Worm (Caenorhabditis elegans) whole organism, late embryonic: ENCODE results near the gene F46C5.7.

Experiments
- F13H6.1 ChIP-seq: sonication (generic microtip); optimal IDR thresholded peaks from 2 replicates; lab custom pipeline; 2016; ENCODE audit warnings: missing genetic modification characterization, missing compliant biosample characterization
- T23F11.4 ChIP-seq: fragments of 200-800 bp; sonication (Bioruptor generic); optimal IDR thresholded peaks from 2 replicates; lab custom pipeline; 2018; ENCODE audit warnings: mild to moderate bottlenecking, missing genetic modification characterization, missing compliant biosample characterization
- ahr-1 ChIP-seq: sonication (generic microtip); optimal IDR thresholded peaks from 2 replicates; lab custom pipeline; 2016; ENCODE audit warnings: missing genetic modification characterization, missing compliant biosample characterization
- ama-1 ChIP-seq: fragments of 150-350 bp; optimal IDR thresholded peaks from 2 replicates; lab custom pipeline; 2014
- ceh-18 ChIP-seq: sonication (generic microtip); optimal IDR thresholded peaks from 2 replicates; lab custom pipeline; 2016; ENCODE audit warnings: missing genetic modification characterization, missing compliant biosample characterization
- ceh-2 ChIP-seq: sonication (generic microtip); optimal IDR thresholded peaks from 2 replicates; lab custom pipeline; 2016; ENCODE audit warnings: missing genotype, missing genetic modification characterization, missing compliant biosample characterization
- ceh-24 ChIP-seq: sonication (generic microtip); optimal IDR thresholded peaks from 2 replicates; lab custom pipeline; 2016; ENCODE audit warnings: mild to moderate bottlenecking, missing genetic modification characterization, missing compliant biosample characterization
- ceh-30 ChIP-seq: fragments of 150-350 bp; optimal IDR thresholded peaks from 2 replicates; lab custom pipeline; 2014; ENCODE audit warnings: missing biosample characterization, missing genetic modification characterization
- ceh-31 ChIP-seq: sonication (generic microtip); optimal IDR thresholded peaks from 2 replicates; lab custom pipeline; 2016; ENCODE audit warnings: missing genetic modification characterization, missing compliant biosample characterization
- ceh-34 ChIP-seq: sonication (generic microtip); optimal IDR thresholded peaks from 2 replicates; lab custom pipeline; 2016; ENCODE audit warnings: mild to moderate bottlenecking, missing genetic modification characterization, missing compliant biosample characterization
- ceh-45 ChIP-seq: fragments of 200-800 bp; sonication (Bioruptor generic); IDR thresholded peaks from 2 replicates; pipeline ENCODE4 v1.3.6; 2022; ENCODE audit warnings: missing genetic modification reagents, missing genetic modification characterization, missing compliant biosample characterization
- dmd-4 ChIP-seq: sonication (generic microtip); optimal IDR thresholded peaks from 2 replicates; lab custom pipeline; 2016; ENCODE audit warnings: borderline replicate concordance, missing genetic modification characterization, missing compliant biosample characterization
- dve-1 ChIP-seq: sonication (generic microtip); optimal IDR thresholded peaks from 2 replicates; lab custom pipeline; 2017; ENCODE audit warnings: antibody characterized with exemption, mild to moderate bottlenecking, missing genetic modification characterization, missing compliant biosample characterization
- elt-2 ChIP-seq: sonication (generic microtip); optimal IDR thresholded peaks from 2 replicates; lab custom pipeline; 2016; ENCODE audit warnings: missing genetic modification reagents, missing genetic modification characterization, missing compliant biosample characterization
- eyg-1 ChIP-seq: sonication (generic microtip); optimal IDR thresholded peaks from 2 replicates; lab custom pipeline; 2016; ENCODE audit warnings: missing genotype, missing genetic modification characterization, missing compliant biosample characterization
- fax-1 ChIP-seq: sonication (generic microtip); optimal IDR thresholded peaks from 2 replicates; lab custom pipeline; 2016; ENCODE audit warnings: missing genotype, missing genetic modification characterization, missing compliant biosample characterization
- hlh-30 ChIP-seq: sonication (generic microtip); optimal IDR thresholded peaks from 2 replicates; lab custom pipeline; 2017; ENCODE audit warnings: antibody characterized with exemption, missing genetic modification characterization, missing compliant biosample characterization; ENCODE audit not compliant: insufficient read depth
- hlh-6 ChIP-seq: sonication (generic microtip); optimal IDR thresholded peaks from 2 replicates; lab custom pipeline; 2016; ENCODE audit warnings: missing genotype, missing genetic modification characterization, missing compliant biosample characterization
- lin-11 ChIP-seq: fragments of 200-800 bp; sonication (Bioruptor generic); optimal IDR thresholded peaks from 2 replicates; lab custom pipeline; 2018; ENCODE audit warnings: mild to moderate bottlenecking, missing genetic modification characterization, missing compliant biosample characterization
- madf-2 ChIP-seq: sonication (generic microtip); optimal IDR thresholded peaks from 2 replicates; lab custom pipeline; 2017; ENCODE audit warnings: missing genetic modification characterization, missing compliant biosample characterization
- nfya-1 ChIP-seq: sonication (generic microtip); optimal IDR thresholded peaks from 2 replicates; lab custom pipeline; 2017; ENCODE audit warnings: missing genetic modification characterization, mild to moderate bottlenecking, missing compliant biosample characterization, antibody characterized with exemption, moderate library complexity
- npax-4 ChIP-seq: sonication (generic microtip); optimal IDR thresholded peaks from 2 replicates; lab custom pipeline; 2016; ENCODE audit warnings: missing genetic modification characterization, missing compliant biosample characterization
- pax-1 ChIP-seq: fragments of 150-350 bp; optimal IDR thresholded peaks from 2 replicates; lab custom pipeline; 2014; ENCODE audit warnings: missing biosample characterization, missing genetic modification characterization
- pha-2 ChIP-seq: sonication (generic microtip); optimal IDR thresholded peaks from 2 replicates; lab custom pipeline; 2017; ENCODE audit warnings: mild to moderate bottlenecking, missing genetic modification characterization, missing compliant biosample characterization
- pqm-1 ChIP-seq: sonication (generic microtip); optimal IDR thresholded peaks from 2 replicates; lab custom pipeline; 2016; ENCODE audit warnings: missing genetic modification characterization, missing compliant biosample characterization
- pros-1 ChIP-seq: fragments of 150-350 bp; optimal IDR thresholded peaks from 2 replicates; lab custom pipeline; 2014; ENCODE audit warnings: missing biosample characterization, missing genetic modification reagents, missing genetic modification characterization
- ref-2 ChIP-seq: sonication (generic microtip); optimal IDR thresholded peaks from 2 replicates; lab custom pipeline; 2016; ENCODE audit warnings: missing genetic modification characterization, missing compliant biosample characterization
- sdc-2 ChIP-seq: sonication (generic microtip); optimal IDR thresholded peaks from 2 replicates; lab custom pipeline; 2016; ENCODE audit warnings: missing genotype, missing genetic modification characterization, missing compliant biosample characterization
- sox-2 ChIP-seq: fragments of 200-800 bp; sonication (Bioruptor generic); IDR thresholded peaks from 2 replicates; pipeline ENCODE4 v1.3.6; 2022; ENCODE audit warnings: missing genetic modification reagents, missing genetic modification characterization, missing compliant biosample characterization
- sox-4 ChIP-seq: sonication (generic microtip); optimal IDR thresholded peaks from 2 replicates; lab custom pipeline; 2017; ENCODE audit warnings: mild to moderate bottlenecking, missing genetic modification characterization, inconsistent platforms, missing compliant biosample characterization
- syd-9 ChIP-seq: sonication (generic microtip); optimal IDR thresholded peaks from 2 replicates; lab custom pipeline; 2016; ENCODE audit warnings: mild to moderate bottlenecking, missing genetic modification characterization, moderate library complexity, missing compliant biosample characterization
- tbx-2 ChIP-seq: sonication (generic microtip); optimal IDR thresholded peaks from 2 replicates; lab custom pipeline; 2016; ENCODE audit warnings: missing genetic modification characterization, missing compliant biosample characterization
- tbx-7 ChIP-seq: sonication (generic microtip); optimal IDR thresholded peaks from 2 replicates; lab custom pipeline; 2016; ENCODE audit warnings: missing genotype, missing genetic modification characterization, missing compliant biosample characterization
- ttx-3 ChIP-seq: sonication (generic microtip); optimal IDR thresholded peaks from 2 replicates; lab custom pipeline; 2016; ENCODE audit warnings: missing genetic modification reagents, missing genetic modification characterization, missing compliant biosample characterization
- unc-3 ChIP-seq, 2 experiments: fragments of 200-800 bp in 1 of 2; sonication (Bioruptor generic) in 1 of 2; sonication (generic microtip) in 1 of 2; conservative IDR thresholded peaks in 1 of 2; optimal IDR thresholded peaks in 1 of 2; 2 replicates each; pipeline versions ENCODE4 v1.3.6 to Lab custom; 2016 to 2022; ENCODE audit warnings: missing compliant biosample characterization in 2 of 2, missing genetic modification characterization in 2 of 2, missing genetic modification reagents in 1 of 2
- unc-55 ChIP-seq: sonication (generic microtip); optimal IDR thresholded peaks from 2 replicates; lab custom pipeline; 2017; ENCODE audit warnings: missing biosample characterization, missing genetic modification reagents, missing genetic modification characterization
- unc-86 ChIP-seq: sonication (generic microtip); optimal IDR thresholded peaks from 2 replicates; lab custom pipeline; 2016; ENCODE audit warnings: missing genetic modification characterization, missing compliant biosample characterization
- zip-5 ChIP-seq: sonication (generic microtip); optimal IDR thresholded peaks from 2 replicates; lab custom pipeline; 2016; ENCODE audit warnings: missing genetic modification characterization, missing compliant biosample characterization
- ztf-16 ChIP-seq: sonication (generic microtip); optimal IDR thresholded peaks from 2 replicates; lab custom pipeline; 2017; ENCODE audit warnings: missing genetic modification characterization, missing compliant biosample characterization

Gene F46C5.7

ce11 chrII:8839025-8839424, at the start of gene F46C5.7:
Gene F46C5.7, plus strand, starts transcription at chrII:8839325.
- no peak for TF ChIP-seq npax-4
- no peak for TF ChIP-seq syd-9
- TF ChIP-seq lin-11, result no peak
- no peak for TF ChIP-seq zip-5 (tag; lab: Kevin White, UChicago)
- TF ChIP-seq eyg-1 (tag; lab: Kevin White, UChicago), result no peak
- no peak for TF ChIP-seq sox-2 (GFP tag; lab: Robert Waterston, UW)
- no peak for TF ChIP-seq nfya-1
- TF ChIP-seq ceh-24 (tag; lab: Kevin White, UChicago), result no peak
- no peak for TF ChIP-seq ceh-2 (tag; lab: Kevin White, UChicago)
- no peak for TF ChIP-seq ztf-16
- TF ChIP-seq sdc-2, result no peak

- TF ChIP-seq ceh-18, result no peak
- TF ChIP-seq unc-55 (GFP tag; lab: Kevin White, UChicago), result no peak
- no peak for TF ChIP-seq dmd-4
- TF ChIP-seq ama-1 (lab: Kevin White, UChicago), result peak; percentile 75
- TF ChIP-seq pros-1, result no peak
- TF ChIP-seq unc-86 (tag; lab: Kevin White, UChicago), result no peak
- no peak for TF ChIP-seq ceh-31 (tag; lab: Kevin White, UChicago)
- peak; percentile 31 for TF ChIP-seq elt-2
- TF ChIP-seq ceh-45 (GFP tag; lab: Robert Waterston, UW), result 0 out of 2 replicates have a peak, but pooled peaks have one; percentile 12
- no peak for TF ChIP-seq fax-1 (tag; lab: Kevin White, UChicago)
- no peak for TF ChIP-seq pqm-1
Measured at ce11 chrII:8789828-8790558, 49.1 kb upstream of the F46C5.7 start, which contains the start of gene F07H5.13. Gene F07H5.13, plus strand, starts transcription at chrII:8790557.

ce11 chrII:8792640-8793039, 46.5 kb upstream of the F46C5.7 start, which contains the start of gene idpa-2:
Gene idpa-2, minus strand, starts transcription at chrII:8792740.
- TF ChIP-seq pax-1 (tag; lab: Kevin White, UChicago), result no peak
- TF ChIP-seq, all 69 proteins: peak for 0

ce11 chrII:8794072-8794471, 45.1 kb upstream of the F46C5.7 start, which contains the start of gene F07H5.7:
Gene F07H5.7, minus strand, starts transcription at chrII:8794172.
- TF ChIP-seq madf-2 (tag; lab: Kevin White, UChicago), result no peak
- no peak for TF ChIP-seq tbx-2 (tag; lab: Kevin White, UChicago)
- no peak for TF ChIP-seq ttx-3 (tag; lab: Kevin White, UChicago)
- TF ChIP-seq ahr-1, result no peak
- no peak for TF ChIP-seq tbx-7 (tag; lab: Kevin White, UChicago)
- no peak for TF ChIP-seq ref-2 (tag; lab: Kevin White, UChicago)
- no peak for TF ChIP-seq T23F11.4
- TF ChIP-seq sox-4 (tag; lab: Kevin White, UChicago), result no peak
- no peak for TF ChIP-seq hlh-30 (tag; lab: Kevin White, UChicago)
- TF ChIP-seq eyg-1 (tag; lab: Kevin White, UChicago), result no peak
- TF ChIP-seq unc-3 (GFP tag; conservative IDR thresholded peaks at IDR 0.05; lab: Robert Waterston, UW), result no peak
- TF ChIP-seq unc-3 (tag; optimal IDR thresholded peaks at IDR 0.05; lab: Kevin White, UChicago), result no peak
- no peak for TF ChIP-seq F13H6.1
- TF ChIP-seq dve-1 (tag; lab: Kevin White, UChicago), result no peak
- no peak for TF ChIP-seq ceh-34 (tag; lab: Kevin White, UChicago)
- TF ChIP-seq ceh-30 (tag; lab: Kevin White, UChicago), result no peak
- TF ChIP-seq pha-2 (tag; lab: Kevin White, UChicago), result no peak
- no peak for TF ChIP-seq ceh-24 (tag; lab: Kevin White, UChicago)
- TF ChIP-seq hlh-6 (tag; lab: Kevin White, UChicago), result no peak
